Fruit fly (Drosophila melanogaster): ENCODE data around the gene CG9386.
A peak's percentile ranks its signal among the peaks of the same experiment; 100 is the strongest.

Gene CG9386

dm6 chr3R:9533181-9534124 lies 21.8 kb downstream of the CG9386 start (continued):
- peak; percentile 78 for TF ChIP-seq CG7928 (GFP tag; optimal IDR thresholded peaks at IDR 0.05)
- TF ChIP-seq Trl (optimal IDR thresholded peaks at IDR 0.05) = peak; percentile 93 to 95
- TF ChIP-seq Trl (GFP tag; optimal IDR thresholded peaks at IDR 0.05) = peak; percentile 93
- peak; percentile 98 for TF ChIP-seq CG3281 (GFP tag; optimal IDR thresholded peaks at IDR 0.05)
- peak; percentile 98 for TF ChIP-seq gem (tag; optimal IDR thresholded peaks at IDR 0.05)
- TF ChIP-seq gsb-n (tag; optimal IDR thresholded peaks at IDR 0.05) = peak; percentile 91
- TF ChIP-seq Rfx (GFP tag; IDR thresholded peaks at IDR 0.05) = peak; percentile 93
- peak; percentile 83 for TF ChIP-seq E2f1 (GFP tag; IDR thresholded peaks at IDR 0.05)
- TF ChIP-seq gce (GFP tag; IDR thresholded peaks at IDR 0.05) = peak; percentile 49; the same call in 1 of the 3 replicates
- peak; percentile 63 for TF ChIP-seq ap (GFP tag; IDR thresholded peaks at IDR 0.05)
- peak; percentile 82 for TF ChIP-seq Jarid2 (GFP tag; optimal IDR thresholded peaks at IDR 0.05)
- peak; percentile 94 for TF ChIP-seq CG6689 (GFP tag; IDR thresholded peaks at IDR 0.05)
- no peak for TF ChIP-seq CG6791 (GFP tag; IDR thresholded peaks at IDR 0.05; ENCODE audit: partially characterized antibody)
- peak; percentile 98 for TF ChIP-seq Meics (GFP tag; optimal IDR thresholded peaks at IDR 0.05)
- TF ChIP-seq klu (GFP tag; IDR thresholded peaks at IDR 0.05) = peak; percentile 92
- peak; percentile 62 for TF ChIP-seq wek (GFP tag; optimal IDR thresholded peaks at IDR 0.05)
- peak; percentile 91 for TF ChIP-seq seq (GFP tag; IDR thresholded peaks at IDR 0.05)
- TF ChIP-seq cg (GFP tag; optimal IDR thresholded peaks at IDR 0.05) = no peak
- TF ChIP-seq trh (GFP tag; optimal IDR thresholded peaks at IDR 0.05) = peak; percentile 89
- no peak; the same call in 2 of the 3 replicates for TF ChIP-seq CG2199 (GFP tag; IDR thresholded peaks at IDR 0.05)
- TF ChIP-seq CG10543 (GFP tag; optimal IDR thresholded peaks at IDR 0.05) = peak; percentile 98
- TF ChIP-seq sima (GFP tag; optimal IDR thresholded peaks at IDR 0.05) = peak; percentile 78
- TF ChIP-seq Lpt (GFP tag; optimal IDR thresholded peaks at IDR 0.05) = no peak
- TF ChIP-seq Opbp (GFP tag; IDR thresholded peaks at IDR 0.05; ENCODE audit: partially characterized antibody) = no peak
- peak; percentile 92 for TF ChIP-seq tgo (GFP tag; IDR thresholded peaks at IDR 0.05)
- peak; percentile 80 for TF ChIP-seq btn (GFP tag; optimal IDR thresholded peaks at IDR 0.05)
- TF ChIP-seq Spps (tag; optimal IDR thresholded peaks at IDR 0.05) = peak; percentile 84
- TF ChIP-seq cas (GFP tag; IDR thresholded peaks at IDR 0.05) = peak; percentile 61
- TF ChIP-seq HLH3B (GFP tag; IDR thresholded peaks at IDR 0.05) = peak; percentile 72
- TF ChIP-seq croc (GFP tag; conservative IDR thresholded peaks at IDR 0.05) = peak; percentile 85
- TF ChIP-seq pzg (GFP tag; optimal IDR thresholded peaks at IDR 0.05) = peak; percentile 17
- TF ChIP-seq CG11398 (GFP tag; optimal IDR thresholded peaks at IDR 0.05) = peak; percentile 84
- TF ChIP-seq twi (tag; optimal IDR thresholded peaks at IDR 0.05) = peak; percentile 87
- TF ChIP-seq otp (GFP tag; IDR thresholded peaks at IDR 0.05) = 0 out of 3 replicates have a peak, but pooled peaks have one; percentile 19
- TF ChIP-seq Oaz (GFP tag; IDR thresholded peaks at IDR 0.05) = peak; percentile 75
- TF ChIP-seq Hey (tag; optimal IDR thresholded peaks at IDR 0.05) = peak; percentile 65
- TF ChIP-seq CG31388 (GFP tag; optimal IDR thresholded peaks at IDR 0.05) = peak; percentile 87
- TF ChIP-seq vfl (GFP tag; optimal IDR thresholded peaks at IDR 0.05) = peak; percentile 94
- TF ChIP-seq gfzf (GFP tag; optimal IDR thresholded peaks at IDR 0.05) = peak; percentile 7
- peak; percentile 71; the same call in 1 of the 3 replicates for TF ChIP-seq CG2889 (GFP tag; IDR thresholded peaks at IDR 0.05)
- no peak; the same call in 1 of the 2 replicates for TF ChIP-seq CG13287 (GFP tag; IDR thresholded peaks at IDR 0.05; ENCODE audit: partially characterized antibody)
- peak; percentile 92 for TF ChIP-seq shn (GFP tag; optimal IDR thresholded peaks at IDR 0.05)
- TF ChIP-seq CG6765 (GFP tag; optimal IDR thresholded peaks at IDR 0.05) = peak; percentile 97
- TF ChIP-seq CG11560 (tag; IDR thresholded peaks at IDR 0.05) = peak; percentile 71
- peak; percentile 92 for TF ChIP-seq CG10267 (tag; optimal IDR thresholded peaks at IDR 0.05)
- TF ChIP-seq hbn (GFP tag; IDR thresholded peaks at IDR 0.05; ENCODE audit: partially characterized antibody) = no peak
- peak; percentile 58; the same call in 1 of the 2 replicates for TF ChIP-seq chm (GFP tag; IDR thresholded peaks at IDR 0.05)
- TF ChIP-seq CG34422 (GFP tag; IDR thresholded peaks at IDR 0.05) = peak; percentile 84
- peak; percentile 94 for TF ChIP-seq B-H2 (GFP tag; optimal IDR thresholded peaks at IDR 0.05)

Measured in whole organism, embryonic.